Fruit fly (Drosophila melanogaster) whole organism, embryonic: ENCODE data around the gene CG9328.

ENCODE experiments used
- Bgb ChIP-seq: fragments of 200-800 bp; sonication (Bioruptor generic); IDR thresholded peaks from 2 replicates; pipeline ENCODE4 v1.3.6; 2022; ENCODE audit warnings: missing biosample characterization, missing genetic modification characterization; ENCODE audit not compliant: partially characterized antibody
- CG11247 ChIP-seq: fragments of 200-800 bp; sonication (Bioruptor generic); IDR thresholded peaks from 2 replicates; pipeline ENCODE4 v1.3.6; 2022; ENCODE audit warnings: missing biosample characterization, missing genetic modification characterization
- CG12071 ChIP-seq: fragments of 200-800 bp; sonication (Bioruptor generic); optimal IDR thresholded peaks from 3 replicates; lab custom pipeline; 2018; ENCODE audit warnings: missing biosample characterization, mild to moderate bottlenecking, missing genetic modification characterization
- CG12155 ChIP-seq: fragments of 200-800 bp; sonication (Bioruptor generic); optimal IDR thresholded peaks from 3 replicates; lab custom pipeline; 2016; ENCODE audit warnings: missing biosample characterization, missing genetic modification characterization
- CG13123 ChIP-seq: fragments of 200-800 bp; sonication (Bioruptor generic); optimal IDR thresholded peaks from 2 replicates; lab custom pipeline; 2016; ENCODE audit warnings: missing biosample characterization, missing genetic modification characterization
- CG1647 ChIP-seq: fragments of 200-800 bp; sonication (Bioruptor generic); optimal IDR thresholded peaks from 3 replicates; lab custom pipeline; 2016; ENCODE audit warnings: missing biosample characterization, missing genetic modification characterization
- CG2712 ChIP-seq: fragments of 200-800 bp; optimal IDR thresholded peaks from 3 replicates; lab custom pipeline; 2019; ENCODE audit warnings: missing biosample characterization, mild to moderate bottlenecking, missing genetic modification characterization, moderate library complexity
- CG31224 ChIP-seq: fragments of 200-800 bp; sonication (Bioruptor generic); IDR thresholded peaks from 2 replicates; pipeline ENCODE4 v1.3.6; 2022; ENCODE audit warnings: missing biosample characterization, missing genetic modification characterization
- CG3726 ChIP-seq: fragments of 200-800 bp; sonication (Bioruptor generic); IDR thresholded peaks from 3 replicates; pipeline ENCODE4, ENCODE4 v1.3.6; 2022; ENCODE audit warnings: missing biosample characterization, missing genetic modification characterization
- CG42726 ChIP-seq: fragments of 200-800 bp; sonication (Bioruptor generic); IDR thresholded peaks from 2 replicates; pipeline ENCODE4 v1.3.6; 2022; ENCODE audit warnings: missing biosample characterization, missing genetic modification characterization; ENCODE audit not compliant: partially characterized antibody
- CG6689 ChIP-seq: fragments of 200-800 bp; sonication (Bioruptor generic); IDR thresholded peaks from 2 replicates; pipeline ENCODE4 v1.3.6; 2022; ENCODE audit warnings: missing biosample characterization, missing genetic modification characterization
- CG6791 ChIP-seq: fragments of 200-800 bp; sonication (Bioruptor generic); IDR thresholded peaks from 3 replicates; pipeline ENCODE4 v1.3.6; 2022; ENCODE audit warnings: missing biosample characterization, missing genetic modification characterization; ENCODE audit not compliant: partially characterized antibody
- CG8281 ChIP-seq: fragments of 200-800 bp; sonication (Bioruptor generic); optimal IDR thresholded peaks from 2 replicates; lab custom pipeline; 2018; ENCODE audit warnings: missing biosample characterization, mild to moderate bottlenecking, missing genetic modification characterization, moderate library complexity
- CG8924 ChIP-seq: fragments of 200-800 bp; optimal IDR thresholded peaks from 3 replicates; lab custom pipeline; 2019; ENCODE audit warnings: missing biosample characterization, mild to moderate bottlenecking, missing genetic modification characterization, moderate library complexity
- D ChIP-seq, 2 experiments: fragments of 200-800 bp in 1 of 2; fragments of >200 bp in 1 of 2; sonication (Bioruptor generic) in 1 of 2; optimal IDR thresholded peaks; 2 replicates in 1 of 2; 3 replicates in 1 of 2; lab custom pipeline; 2017; ENCODE audit warnings: mild to moderate bottlenecking in 1 of 2, missing biosample characterization in 1 of 2, missing genetic modification characterization in 1 of 2, missing genetic modification reagents in 1 of 2
- Ets65A ChIP-seq: fragments of 200-800 bp; sonication (Bioruptor generic); peaks from one replicate; lab custom pipeline; 2016; ENCODE audit warnings: missing biosample characterization, missing genetic modification characterization
- HmgD ChIP-seq: fragments of 200-800 bp; sonication (Bioruptor generic); optimal IDR thresholded peaks from 3 replicates; lab custom pipeline; 2016; ENCODE audit warnings: missing biosample characterization, missing genetic modification characterization
- Kr ChIP-seq: fragments of 200-800 bp; sonication (Bioruptor generic); optimal IDR thresholded peaks from 2 replicates; lab custom pipeline; 2017; ENCODE audit warnings: missing biosample characterization, mild to moderate bottlenecking, missing genetic modification characterization
- Meics ChIP-seq: fragments of 200-800 bp; sonication (Bioruptor generic); optimal IDR thresholded peaks from 2 replicates; lab custom pipeline; 2017; ENCODE audit warnings: missing biosample characterization, mild to moderate bottlenecking, missing genetic modification characterization
- Nf-YB ChIP-seq: fragments of 200-800 bp; sonication (Bioruptor generic); optimal IDR thresholded peaks from 3 replicates; lab custom pipeline; 2019; ENCODE audit warnings: missing biosample characterization, mild to moderate bottlenecking, missing genetic modification characterization, moderate library complexity
- NfI ChIP-seq: fragments of 200-800 bp; sonication (Bioruptor generic); optimal IDR thresholded peaks from 3 replicates; lab custom pipeline; 2018; ENCODE audit warnings: missing biosample characterization, mild to moderate bottlenecking, missing genetic modification characterization, moderate library complexity
- Poxn ChIP-seq: fragments of 200-800 bp; sonication (Bioruptor generic); IDR thresholded peaks from 2 replicates; pipeline ENCODE4 v1.3.6; 2022; ENCODE audit warnings: missing biosample characterization, missing genetic modification characterization
- Side ChIP-seq: fragments of 200-800 bp; sonication (Bioruptor generic); optimal IDR thresholded peaks from 2 replicates; lab custom pipeline; 2016; ENCODE audit warnings: missing biosample characterization, missing genetic modification characterization
- Sox100B ChIP-seq: fragments of 200-800 bp; sonication (Bioruptor generic); optimal IDR thresholded peaks from 3 replicates; lab custom pipeline; 2018; ENCODE audit warnings: missing biosample characterization, mild to moderate bottlenecking, missing genetic modification characterization
- ac ChIP-seq: fragments of 200-800 bp; sonication (Bioruptor generic); optimal IDR thresholded peaks from 3 replicates; lab custom pipeline; 2017; ENCODE audit warnings: missing biosample characterization, mild to moderate bottlenecking, missing genetic modification characterization
- al ChIP-seq: fragments of 200-800 bp; sonication (Bioruptor generic); IDR thresholded peaks from 2 replicates; pipeline ENCODE4 v1.3.6; 2022; ENCODE audit warnings: missing biosample characterization, missing genetic modification characterization
- az2 ChIP-seq: fragments of 200-800 bp; sonication (Bioruptor generic); optimal IDR thresholded peaks from 3 replicates; lab custom pipeline; 2016; ENCODE audit warnings: missing biosample characterization, missing genetic modification characterization
- cato ChIP-seq: fragments of 200-800 bp; sonication (Bioruptor generic); optimal IDR thresholded peaks from 2 replicates; lab custom pipeline; 2016; ENCODE audit warnings: missing biosample characterization, missing genetic modification characterization, borderline replicate concordance
- chinmo ChIP-seq: fragments of 200-800 bp; sonication (Bioruptor generic); IDR thresholded peaks from 4 replicates; pipeline ENCODE4 v1.3.6; 2022; ENCODE audit warnings: missing biosample characterization, missing genetic modification characterization; ENCODE audit not compliant: partially characterized antibody
- cwo ChIP-seq: fragments of 200-800 bp; sonication (Bioruptor generic); optimal IDR thresholded peaks from 3 replicates; lab custom pipeline; 2017; ENCODE audit warnings: missing biosample characterization, missing genetic modification characterization, mild to moderate bottlenecking, moderate library complexity, missing genetic modification reagents
- da ChIP-seq: fragments of 200-800 bp; sonication (Bioruptor generic); optimal IDR thresholded peaks from 2 replicates; lab custom pipeline; 2016; ENCODE audit warnings: missing biosample characterization, missing genetic modification characterization
- dimm ChIP-seq: fragments of 200-800 bp; sonication (Bioruptor generic); IDR thresholded peaks from 2 replicates; pipeline ENCODE4 v1.3.6; 2022; ENCODE audit warnings: missing biosample characterization, missing genetic modification characterization
- fd102C ChIP-seq: fragments of 200-800 bp; sonication (Bioruptor generic); optimal IDR thresholded peaks from 2 replicates; lab custom pipeline; 2018; ENCODE audit warnings: missing biosample characterization, mild to moderate bottlenecking, missing genetic modification characterization, moderate library complexity
- fru ChIP-seq: fragments of >200 bp; optimal IDR thresholded peaks from 2 replicates; lab custom pipeline; 2017
- hb ChIP-seq: fragments of 200-800 bp; sonication (Bioruptor generic); IDR thresholded peaks from 3 replicates; pipeline ENCODE4 v1.3.6; 2022; ENCODE audit warnings: missing biosample characterization, missing genetic modification characterization; ENCODE audit not compliant: partially characterized antibody
- hkb ChIP-seq, 2 experiments: fragments of 200-800 bp in 1 of 2; fragments of >200 bp in 1 of 2; sonication (Bioruptor generic) in 1 of 2; IDR thresholded peaks in 1 of 2; optimal IDR thresholded peaks in 1 of 2; 2 replicates each; pipeline versions ENCODE4 v1.3.6 to Lab custom; 2017 to 2022; ENCODE audit warnings: missing biosample characterization in 1 of 2, missing genetic modification characterization in 1 of 2
- inv ChIP-seq: fragments of 200-800 bp; sonication (Bioruptor generic); IDR thresholded peaks from 2 replicates; pipeline ENCODE4 v1.3.6; 2022; ENCODE audit warnings: missing biosample characterization, missing genetic modification characterization; ENCODE audit not compliant: partially characterized antibody
- kay ChIP-seq: fragments of 200-800 bp; sonication (Bioruptor generic); optimal IDR thresholded peaks from 2 replicates; lab custom pipeline; 2016; ENCODE audit warnings: missing biosample characterization, missing genetic modification characterization
- nerfin-2 ChIP-seq: fragments of 200-800 bp; sonication (Bioruptor generic); IDR thresholded peaks from 2 replicates; pipeline ENCODE4 v1.3.6; 2022; ENCODE audit warnings: missing biosample characterization, missing genetic modification characterization; ENCODE audit not compliant: partially characterized antibody
- nmo ChIP-seq: fragments of 200-800 bp; sonication (Bioruptor generic); optimal IDR thresholded peaks from 2 replicates; lab custom pipeline; 2018; ENCODE audit warnings: missing biosample characterization, mild to moderate bottlenecking, missing genetic modification characterization, moderate library complexity
- otp ChIP-seq: fragments of 200-800 bp; sonication (Bioruptor generic); IDR thresholded peaks from 3 replicates; pipeline ENCODE4, ENCODE4 v1.3.6; 2022; ENCODE audit warnings: missing biosample characterization, missing genetic modification characterization
- pan ChIP-seq, 4 experiments: fragments of >200 bp in 3 of 4; fragments of 200-800 bp in 1 of 4; sonication (Bioruptor generic) in 1 of 4; optimal IDR thresholded peaks in 3 of 4; IDR thresholded peaks in 1 of 4; 2 replicates each; pipeline versions ENCODE4 v1.3.6 to Lab custom; 2017 to 2022; ENCODE audit warnings: missing biosample characterization in 2 of 4, missing genetic modification characterization in 2 of 4, mixed read lengths in 1 of 4
- salm ChIP-seq: fragments of 200-800 bp; sonication (Bioruptor generic); optimal IDR thresholded peaks from 2 replicates; lab custom pipeline; 2018; ENCODE audit warnings: missing biosample characterization, mild to moderate bottlenecking, missing genetic modification characterization
- shn ChIP-seq: fragments of 200-800 bp; sonication (Bioruptor generic); optimal IDR thresholded peaks from 3 replicates; lab custom pipeline; 2016; ENCODE audit warnings: missing biosample characterization, missing genetic modification characterization
- slbo ChIP-seq: fragments of 200-800 bp; sonication (Bioruptor generic); IDR thresholded peaks from 2 replicates; pipeline ENCODE4 v1.3.6; 2022; ENCODE audit warnings: missing biosample characterization, missing genetic modification characterization
- tap ChIP-seq: fragments of 200-800 bp; optimal IDR thresholded peaks from 3 replicates; lab custom pipeline; 2019; ENCODE audit warnings: missing biosample characterization, mild to moderate bottlenecking, missing genetic modification characterization, moderate library complexity
- tin ChIP-seq: fragments of 200-800 bp; sonication (Bioruptor generic); optimal IDR thresholded peaks from 3 replicates; lab custom pipeline; 2016; ENCODE audit warnings: missing biosample characterization, missing genetic modification characterization
- usp ChIP-seq: fragments of >200 bp; optimal IDR thresholded peaks from 2 replicates; lab custom pipeline; 2017; ENCODE audit warnings: missing biosample characterization, missing genetic modification characterization

CG9328 gene

DNA sequence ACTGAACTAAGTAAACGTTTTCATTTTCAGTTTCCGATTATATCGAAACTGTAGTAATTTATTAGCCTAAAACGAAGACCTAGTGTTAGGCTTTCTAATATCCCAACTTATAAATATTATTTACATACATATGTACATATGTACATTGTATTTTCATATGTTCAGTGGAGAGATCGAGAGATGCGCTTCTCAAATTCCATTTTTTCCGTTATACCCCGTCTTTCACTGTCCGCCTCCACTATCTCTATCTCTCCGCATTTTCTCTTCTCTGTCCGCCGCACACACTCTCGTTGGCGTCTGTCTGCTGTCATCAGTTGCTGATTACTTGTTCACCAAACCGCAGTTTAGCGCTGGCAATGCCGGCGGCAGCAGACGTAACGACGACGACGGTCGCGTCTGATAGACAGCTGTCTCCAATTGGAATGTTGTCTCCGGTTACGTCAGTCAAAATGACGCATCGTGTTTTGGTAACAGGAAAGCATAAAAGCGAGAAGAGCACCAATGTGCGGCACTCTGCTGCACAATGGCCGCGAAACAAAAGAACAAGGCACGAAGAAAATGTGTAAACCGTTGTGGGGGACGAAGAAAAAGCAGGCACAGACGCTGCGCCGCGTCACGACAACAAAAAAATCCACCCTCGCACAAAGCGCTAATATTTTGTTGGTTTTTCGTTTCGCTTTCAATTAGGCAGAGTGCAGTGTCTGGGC is 25.1 kb downstream of the CG9328 start, which contains the start of gene CG9331 (continued):
- TF ChIP-seq inv (GFP tag; lab: Robert Waterston, UW) (no peak), nerfin-2 (GFP tag; lab: Robert Waterston, UW) (peak; percentile 53; the same call in 1 of the 2 replicates), salm (tag; lab: Kevin White, UChicago) (no peak), az2 (no peak), CG11247 (GFP tag; lab: Robert Waterston, UW) (no peak), fru (lab: Kevin White, UChicago) (no peak), Bgb (GFP tag; lab: Robert Waterston, UW) (peak; percentile 53; the same call in 1 of the 2 replicates), hb (GFP tag; lab: Robert Waterston, UW) (no peak), CG13123 (GFP tag; lab: Kevin White, UChicago) (no peak), CG12155 (no peak), CG42726 (GFP tag; lab: Robert Waterston, UW) (no peak), chinmo (GFP tag; lab: Robert Waterston, UW) (peak; percentile 77; the same call in 2 of the 4 replicates), kay (peak; percentile 47), slbo (GFP tag; lab: Robert Waterston, UW) (no peak), tin (GFP tag; lab: Kevin White, UChicago) (no peak), nmo (GFP tag; lab: Kevin White, UChicago) (no peak), Sox100B (GFP tag; lab: Kevin White, UChicago) (no peak), CG1647 (no peak), pan (optimal IDR thresholded peaks at IDR 0.05; lab: Kevin White, UChicago) (no peak), pan (GFP tag; optimal IDR thresholded peaks at IDR 0.05 in 1 of 2, IDR thresholded peaks at IDR 0.05 in 1 of 2) (no peak), shn (peak; percentile 24), CG8281 (tag; lab: Kevin White, UChicago) (no peak), CG12071 (peak; percentile 29), da (GFP tag; lab: Kevin White, UChicago) (no peak), fd102C (GFP tag; lab: Kevin White, UChicago) (no peak), al (GFP tag; lab: Robert Waterston, UW) (no peak), Poxn (GFP tag; lab: Robert Waterston, UW) (no peak), CG3726 (GFP tag; lab: Robert Waterston, UW) (no peak), Meics (no peak), cato (GFP tag; lab: Kevin White, UChicago) (no peak), otp (0 out of 3 replicates have a peak, but pooled peaks have one; percentile 30), CG6689 (GFP tag; lab: Robert Waterston, UW) (no peak), dimm (GFP tag; lab: Robert Waterston, UW) (no peak), CG8924 (tag; lab: Kevin White, UChicago) (no peak), Nf-YB (GFP tag; lab: Kevin White, UChicago) (no peak), Side (GFP tag; lab: Kevin White, UChicago) (no peak), CG31224 (GFP tag; lab: Robert Waterston, UW) (peak; percentile 100), Ets65A (GFP tag; lab: Kevin White, UChicago) (no peak), CG6791 (GFP tag; lab: Robert Waterston, UW) (peak; percentile 63), Kr (GFP tag; lab: Kevin White, UChicago) (no peak), NfI (GFP tag; lab: Kevin White, UChicago) (no peak), tap (tag; lab: Kevin White, UChicago) (no peak), usp (GFP tag; lab: Kevin White, UChicago) (no peak), hkb (optimal IDR thresholded peaks at IDR 0.05; lab: Kevin White, UChicago) (peak; percentile 58), hkb (GFP tag; IDR thresholded peaks at IDR 0.05; lab: Robert Waterston, UW) (no peak), CG2712 (tag; lab: Kevin White, UChicago) (no peak), D (optimal IDR thresholded peaks at IDR 0.05; lab: Kevin White, UChicago) (peak; percentile 5), D (GFP tag; optimal IDR thresholded peaks at IDR 0.05; lab: Kevin White, UChicago) (no peak), cwo (GFP tag; lab: Kevin White, UChicago) (no peak), HmgD (GFP tag; lab: Kevin White, UChicago) (peak; percentile 4), ac (no peak)
